Fruit fly (Drosophila melanogaster): ENCODE results near the gene CG1637.
A peak's percentile ranks its signal among the peaks of the same experiment; 100 is the strongest.

Gene CG1637

DNA sequence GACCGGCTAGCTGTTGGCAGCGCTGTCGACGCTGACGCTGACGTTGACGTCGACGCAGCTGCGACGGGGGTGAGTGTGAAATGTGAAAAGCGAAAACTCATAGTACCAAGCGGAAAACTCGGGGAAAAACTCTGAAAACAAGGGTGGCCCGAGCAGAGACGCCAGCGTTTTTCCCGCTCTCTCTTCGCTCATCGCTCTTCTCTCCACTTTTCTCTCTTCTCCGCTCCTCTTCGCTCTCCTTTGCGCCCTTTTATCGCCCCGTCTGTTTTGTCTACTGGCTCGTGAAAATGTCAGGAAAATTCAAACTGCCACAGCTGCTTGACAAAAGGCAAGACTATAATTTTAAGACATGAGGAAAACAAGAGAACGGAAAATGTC is 54.3 kb downstream of the CG1637 start (continued):
- TF ChIP-seq abd-A (tag; optimal IDR thresholded peaks at IDR 0.05) (no peak), Pdp1 (GFP tag; optimal IDR thresholded peaks at IDR 0.05) (no peak), Doc3 (GFP tag; IDR thresholded peaks at IDR 0.05; ENCODE audit: partially characterized antibody) (no peak), CG15514 (GFP tag; optimal IDR thresholded peaks at IDR 0.05) (no peak), CG12104 (GFP tag; optimal IDR thresholded peaks at IDR 0.05) (no peak), Mad (GFP tag; optimal IDR thresholded peaks at IDR 0.05) (no peak), dati (GFP tag; IDR thresholded peaks at IDR 0.05) (no peak), psq (GFP tag; optimal IDR thresholded peaks at IDR 0.05) (peak; percentile 86), CG15479 (GFP tag; optimal IDR thresholded peaks at IDR 0.05) (no peak), CG9215 (GFP tag; IDR thresholded peaks at IDR 0.05) (no peak), CG12236 (GFP tag; optimal IDR thresholded peaks at IDR 0.05) (no peak), CG15011 (GFP tag; optimal IDR thresholded peaks at IDR 0.05) (no peak), H15 (GFP tag; IDR thresholded peaks at IDR 0.05) (no peak), phol (tag; optimal IDR thresholded peaks at IDR 0.05) (no peak), Fer2 (tag; optimal IDR thresholded peaks at IDR 0.05) (no peak), bbx (GFP tag; IDR thresholded peaks at IDR 0.05; ENCODE audit: partially characterized antibody) (peak; percentile 26; the same call in 1 of the 2 replicates), bowl (GFP tag; IDR thresholded peaks at IDR 0.05) (no peak), CG7372 (GFP tag; IDR thresholded peaks at IDR 0.05) (no peak), B-H1 (GFP tag; IDR thresholded peaks at IDR 0.05) (no peak), z (GFP tag; IDR thresholded peaks at IDR 0.05) (peak; percentile 84), HmgZ (tag; optimal IDR thresholded peaks at IDR 0.05) (no peak), pum (GFP tag; optimal IDR thresholded peaks at IDR 0.05) (no peak), Trl (optimal IDR thresholded peaks at IDR 0.05) (peak; percentile 63 to 92), Trl (GFP tag; optimal IDR thresholded peaks at IDR 0.05) (no peak), chinmo (GFP tag; IDR thresholded peaks at IDR 0.05; ENCODE audit: partially characterized antibody) (0 out of 4 replicates have a peak, but pooled peaks have one; percentile 11), Drgx (GFP tag; IDR thresholded peaks at IDR 0.05) (no peak), CG13775 (GFP tag; optimal IDR thresholded peaks at IDR 0.05) (no peak), Myb (GFP tag; optimal IDR thresholded peaks at IDR 0.05) (no peak), Bdp1 (GFP tag; optimal IDR thresholded peaks at IDR 0.05) (no peak), unpg (GFP tag; optimal IDR thresholded peaks at IDR 0.05) (no peak)

DNA sequence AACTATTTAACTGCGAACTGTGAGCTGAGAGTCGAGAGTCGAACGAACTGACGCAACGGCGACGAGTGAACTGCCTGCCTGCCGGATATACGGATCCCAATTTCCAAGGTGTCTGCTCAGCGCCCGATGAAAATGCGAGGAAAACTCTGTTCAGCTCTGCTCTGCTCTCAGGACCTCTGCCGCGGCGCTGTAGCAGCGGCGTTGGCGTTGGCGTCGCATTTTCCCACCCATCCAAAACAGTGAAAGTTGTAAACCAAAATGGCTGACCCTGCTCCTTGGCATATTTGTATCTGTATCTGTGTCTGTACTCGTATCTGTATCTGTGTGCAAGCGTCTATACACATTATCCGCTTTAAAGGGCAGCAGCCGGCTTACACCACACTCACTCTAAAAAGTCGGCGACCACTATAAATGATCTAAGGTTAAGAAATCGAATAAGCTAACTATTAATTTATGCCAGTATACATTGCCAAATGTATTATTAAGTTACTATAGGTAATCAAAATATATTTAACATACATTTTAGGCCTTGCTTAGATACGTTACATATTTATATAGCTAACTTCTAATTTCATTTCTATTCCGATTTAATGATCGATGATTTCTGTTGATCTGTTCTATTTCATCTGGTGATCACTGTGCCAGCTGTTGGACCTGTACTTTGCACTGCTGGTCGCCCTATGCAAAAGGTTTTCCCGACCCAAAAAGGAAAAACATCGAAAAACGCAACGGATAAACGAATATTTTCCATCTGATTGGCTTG is 54.8 kb downstream of the CG1637 start:
- peak; percentile 56 for TF ChIP-seq CG6683 (GFP tag; optimal IDR thresholded peaks at IDR 0.05)
- 0 out of 2 replicates have a peak, but pooled peaks have one; percentile 30 for TF ChIP-seq Gsc (GFP tag; IDR thresholded peaks at IDR 0.05)
- peak; percentile 55 for TF ChIP-seq CG4820 (GFP tag; optimal IDR thresholded peaks at IDR 0.05)
- peak; percentile 24 for TF ChIP-seq CG3065 (GFP tag; optimal IDR thresholded peaks at IDR 0.05)
- TF ChIP-seq en (GFP tag; optimal IDR thresholded peaks at IDR 0.05), result no peak
- peak; percentile 15 to 41 for TF ChIP-seq Pdp1 (GFP tag; optimal IDR thresholded peaks at IDR 0.05)
- TF ChIP-seq CG2116 (GFP tag; optimal IDR thresholded peaks at IDR 0.05), result no peak
- peak; percentile 60 for TF ChIP-seq CG1529 (GFP tag; optimal IDR thresholded peaks at IDR 0.05)
- no peak for TF ChIP-seq BEAF-32 (GFP tag; optimal IDR thresholded peaks at IDR 0.05)
- peak; percentile 48 for TF ChIP-seq ewg (GFP tag; optimal IDR thresholded peaks at IDR 0.05)
- 0 out of 2 replicates have a peak, but pooled peaks have one; percentile 13 for TF ChIP-seq peb (GFP tag; IDR thresholded peaks at IDR 0.05)
- TF ChIP-seq CG12942 (GFP tag; optimal IDR thresholded peaks at IDR 0.05), result peak; percentile 30
- peak; percentile 89 for TF ChIP-seq CG18262 (tag; optimal IDR thresholded peaks at IDR 0.05)
- no peak for TF ChIP-seq ab (GFP tag; optimal IDR thresholded peaks at IDR 0.05)
- TF ChIP-seq Nf-YC (tag; optimal IDR thresholded peaks at IDR 0.05), result peak; percentile 40
- TF ChIP-seq Ada2b (GFP tag; IDR thresholded peaks at IDR 0.05), result 0 out of 2 replicates have a peak, but pooled peaks have one; percentile 37
- TF ChIP-seq CG10267 (tag; optimal IDR thresholded peaks at IDR 0.05), result peak; percentile 84
- peak; percentile 46; the same call in 1 of the 2 replicates for TF ChIP-seq Ptx1 (GFP tag; IDR thresholded peaks at IDR 0.05)
- TF ChIP-seq Dek (tag; optimal IDR thresholded peaks at IDR 0.05), result peak; percentile 51
- no peak for TF ChIP-seq vnd (GFP tag; IDR thresholded peaks at IDR 0.05; ENCODE audit: partially characterized antibody)
- no peak for TF ChIP-seq CG15073 (GFP tag; optimal IDR thresholded peaks at IDR 0.05)
- peak; percentile 95 for TF ChIP-seq sens (GFP tag)

All from whole organism, embryonic.